Fruit fly (Drosophila melanogaster): Measurements from ENCODE around the gene Hmu.

Gene Hmu

dm6 chr3R:27244742-27245400, 43.7 kb upstream of the Hmu start, which contains the start of gene CG18766 (continued):
- no peak for TF ChIP-seq CG10274 (GFP tag; optimal IDR thresholded peaks at IDR 0.05)
- no peak for TF ChIP-seq Hand (GFP tag; optimal IDR thresholded peaks at IDR 0.05)
- no peak for TF ChIP-seq CG6272 (GFP tag; IDR thresholded peaks at IDR 0.05)
- peak; percentile 55 for TF ChIP-seq zen (tag; optimal IDR thresholded peaks at IDR 0.05)
- no peak for TF ChIP-seq CG3726 (GFP tag; IDR thresholded peaks at IDR 0.05)
- no peak for TF ChIP-seq eyg (GFP tag; optimal IDR thresholded peaks at IDR 0.05)
- no peak for TF ChIP-seq CG10366 (GFP tag; IDR thresholded peaks at IDR 0.05)
- no peak for TF ChIP-seq C15 (GFP tag; IDR thresholded peaks at IDR 0.05)
- peak; percentile 21 for TF ChIP-seq CG12071 (GFP tag; optimal IDR thresholded peaks at IDR 0.05)
- no peak for TF ChIP-seq HHEX (GFP tag; optimal IDR thresholded peaks at IDR 0.05)
- no peak for TF ChIP-seq sima (GFP tag; optimal IDR thresholded peaks at IDR 0.05)
- TF ChIP-seq CG12236 (GFP tag; optimal IDR thresholded peaks at IDR 0.05) = no peak
- TF ChIP-seq lola (GFP tag; optimal IDR thresholded peaks at IDR 0.05) = no peak
- no peak for TF ChIP-seq Rx (GFP tag; IDR thresholded peaks at IDR 0.05)
- no peak for TF ChIP-seq CG18262 (tag; optimal IDR thresholded peaks at IDR 0.05)
- TF ChIP-seq ken (GFP tag; IDR thresholded peaks at IDR 0.05) = 0 out of 3 replicates have a peak, but pooled peaks have one; percentile 19
- TF ChIP-seq ham (GFP tag; IDR thresholded peaks at IDR 0.05) = no peak
- TF ChIP-seq gcm2 (GFP tag; optimal IDR thresholded peaks at IDR 0.05) = no peak
- no peak for TF ChIP-seq CG8359 (GFP tag; optimal IDR thresholded peaks at IDR 0.05; ENCODE audit: borderline replicate concordance)
- no peak for TF ChIP-seq zen2 (GFP tag; IDR thresholded peaks at IDR 0.05; ENCODE audit: partially characterized antibody)
- no peak for TF ChIP-seq ci (GFP tag; IDR thresholded peaks at IDR 0.05)
- peak; percentile 34; the same call in 1 of the 2 replicates for TF ChIP-seq lmd (GFP tag; IDR thresholded peaks at IDR 0.05)
- TF ChIP-seq danr (GFP tag; IDR thresholded peaks at IDR 0.05) = no peak
- no peak for TF ChIP-seq CG6683 (GFP tag; optimal IDR thresholded peaks at IDR 0.05)
- TF ChIP-seq hb (GFP tag; IDR thresholded peaks at IDR 0.05; ENCODE audit: partially characterized antibody) = 0 out of 3 replicates have a peak, but pooled peaks have one; percentile 20
- TF ChIP-seq CG15073 (GFP tag; optimal IDR thresholded peaks at IDR 0.05) = no peak
- no peak for TF ChIP-seq CG8765 (GFP tag; IDR thresholded peaks at IDR 0.05)
- TF ChIP-seq peb (GFP tag; IDR thresholded peaks at IDR 0.05) = 0 out of 2 replicates have a peak, but pooled peaks have one; percentile 15
- TF ChIP-seq ssp (GFP tag; IDR thresholded peaks at IDR 0.05) = no peak
- TF ChIP-seq E2f1 (GFP tag; IDR thresholded peaks at IDR 0.05) = 0 out of 2 replicates have a peak, but pooled peaks have one; percentile 20
- 0 out of 3 replicates have a peak, but pooled peaks have one; percentile 44 for TF ChIP-seq sr (GFP tag; IDR thresholded peaks at IDR 0.05)
- TF ChIP-seq p53 (GFP tag; optimal IDR thresholded peaks at IDR 0.05) = no peak
- TF ChIP-seq br (optimal IDR thresholded peaks at IDR 0.05) = no peak
- no peak for TF ChIP-seq dati (GFP tag; IDR thresholded peaks at IDR 0.05)
- no peak for TF ChIP-seq stc (GFP tag; IDR thresholded peaks at IDR 0.05)
- peak; percentile 5 for TF ChIP-seq CG10979 (tag; optimal IDR thresholded peaks at IDR 0.05)
- no peak for TF ChIP-seq CG10462 (GFP tag; optimal IDR thresholded peaks at IDR 0.05)
- TF ChIP-seq tup (GFP tag; optimal IDR thresholded peaks at IDR 0.05) = no peak
- TF ChIP-seq cas (GFP tag; IDR thresholded peaks at IDR 0.05) = 0 out of 2 replicates have a peak, but pooled peaks have one; percentile 22
- no peak for TF ChIP-seq CG7839 (tag; optimal IDR thresholded peaks at IDR 0.05)
- TF ChIP-seq MESR4 (GFP tag; optimal IDR thresholded peaks at IDR 0.05) = peak; percentile 72
- TF ChIP-seq da (GFP tag; optimal IDR thresholded peaks at IDR 0.05) = no peak
- no peak for TF ChIP-seq seq (GFP tag; IDR thresholded peaks at IDR 0.05)
- TF ChIP-seq bowl (GFP tag; IDR thresholded peaks at IDR 0.05) = no peak
- peak; percentile 54 for TF ChIP-seq CG9932 (GFP tag; IDR thresholded peaks at IDR 0.05)
- TF ChIP-seq inv (GFP tag; IDR thresholded peaks at IDR 0.05; ENCODE audit: partially characterized antibody) = no peak
- TF ChIP-seq tll (GFP tag; optimal IDR thresholded peaks at IDR 0.05) = peak in 1 of 2 experiments; percentile 47
- TF ChIP-seq sug (tag; optimal IDR thresholded peaks at IDR 0.05) = peak; percentile 99
- no peak for TF ChIP-seq so (GFP tag; IDR thresholded peaks at IDR 0.05)
- no peak for TF ChIP-seq gsb (GFP tag; IDR thresholded peaks at IDR 0.05)
- no peak for TF ChIP-seq CG7556 (GFP tag; optimal IDR thresholded peaks at IDR 0.05)

Data from whole organism, embryonic.